Fruit fly (Drosophila melanogaster) ovary, adult (tissue): ENCODE results near the gene Strip.

Experiments used
- CG17801 ChIP-seq: fragments of 200-800 bp; optimal IDR thresholded peaks from 2 replicates; lab custom pipeline; 2019; ENCODE audit warnings: missing biosample characterization, mild to moderate bottlenecking, missing genetic modification characterization, moderate library complexity; ENCODE audit not compliant: partially characterized antibody

Gene Strip

dm6 chr3L:3319992-3320732 lies 8.5 kb downstream of the Strip start:
- no peak for TF ChIP-seq CG17801 (GFP tag; lab: Kevin White, UChicago)

DNA sequence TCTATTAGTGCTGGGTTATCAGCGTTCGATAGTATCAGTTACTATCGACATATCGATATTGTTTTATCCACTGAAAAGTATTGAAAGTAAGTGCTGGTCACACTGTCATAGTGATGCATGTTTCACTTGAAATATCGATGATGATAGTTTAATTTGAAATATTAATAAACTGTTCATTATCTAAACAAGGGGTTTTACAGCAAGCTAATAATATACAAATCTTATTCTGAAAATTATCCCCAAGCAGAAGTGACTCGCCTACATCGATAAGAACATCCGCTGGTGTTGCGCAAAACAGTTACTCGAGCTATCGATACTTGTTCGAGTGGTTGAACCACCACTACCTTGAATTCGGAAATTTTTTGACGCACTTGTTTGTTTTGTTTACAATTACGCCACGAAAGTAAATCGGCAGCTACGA lies 9.4 kb downstream of the Strip start, which contains the start of the genes PIG-C, CG12016 and Dpm2:
Gene PIG-C, minus strand, starts transcription at position 10 of the 421 bp plus-strand sequence.
Gene CG12016, plus strand, starts transcription at position 333 of the 421 bp plus-strand sequence.
Gene Dpm2, plus strand, starts transcription at position 333 of the 421 bp plus-strand sequence.
- TF ChIP-seq CG17801 (GFP tag; lab: Kevin White, UChicago), result peak; percentile 50

DNA sequence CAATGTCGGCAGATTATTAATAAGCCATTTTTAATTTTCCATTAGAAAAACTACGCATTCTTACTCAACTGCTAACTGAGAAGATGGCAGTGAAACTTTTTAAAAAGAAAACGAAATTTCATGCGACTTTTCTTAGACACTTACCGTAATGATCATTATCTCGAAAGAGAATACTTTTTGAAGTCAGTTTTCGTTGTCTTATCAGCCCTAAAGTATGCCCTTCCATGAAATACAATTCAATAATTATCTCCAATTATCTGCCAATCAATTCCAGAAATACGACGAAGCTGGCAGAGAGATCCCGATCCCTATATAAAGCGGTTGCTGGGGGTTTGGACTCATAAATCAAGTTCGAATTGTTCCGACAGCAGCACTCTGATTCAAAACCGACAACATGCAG lies 12.2 kb downstream of the Strip start, which contains the start of gene Drsl5:
Gene Drsl5, plus strand, starts transcription at position 341 of the 400 bp plus-strand sequence.
- TF ChIP-seq CG17801 (GFP tag; lab: Kevin White, UChicago), result no peak

DNA sequence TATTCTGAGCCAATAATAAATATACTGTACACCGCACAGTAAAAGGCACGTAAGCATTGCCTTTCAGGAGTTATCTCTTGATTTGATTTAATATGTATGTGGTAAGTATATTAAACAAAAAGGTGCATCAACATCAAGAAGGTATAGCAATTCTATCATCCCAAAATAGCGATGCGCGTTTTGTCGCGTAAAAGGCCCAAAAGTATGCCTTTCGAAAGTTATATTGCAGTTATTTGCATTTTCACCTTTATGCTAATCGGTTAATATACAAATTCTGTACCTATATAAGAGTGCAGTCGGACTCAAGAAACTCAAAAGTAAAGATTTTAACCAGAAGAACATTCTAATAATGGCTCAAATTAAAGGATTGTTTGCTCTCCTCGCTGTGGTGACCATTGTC lies 13.4 kb downstream of the Strip start, which contains the start of gene Drsl4:
Gene Drsl4, plus strand, starts transcription at position 333 of the 400 bp plus-strand sequence.
- no peak for TF ChIP-seq CG17801 (GFP tag; lab: Kevin White, UChicago)

DNA sequence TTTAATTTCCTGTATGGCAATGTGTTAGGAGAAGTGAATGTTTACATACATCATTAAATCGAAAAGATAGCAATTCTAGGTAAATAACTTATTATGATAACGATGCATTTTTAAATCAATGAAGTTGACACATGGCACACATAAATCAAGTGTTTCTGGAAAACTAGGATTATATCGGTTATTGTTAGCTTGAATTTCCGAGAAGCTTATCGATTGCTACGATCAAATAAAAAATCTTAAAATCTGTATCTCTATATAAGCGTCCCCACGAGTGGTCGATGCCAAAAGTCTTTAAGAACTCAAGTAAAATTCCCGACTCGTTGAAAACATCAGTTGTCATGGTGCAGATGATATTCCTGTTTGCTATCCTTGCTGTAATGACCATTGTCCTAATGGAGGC lies 14.0 kb downstream of the Strip start, which contains the start of gene Drsl3:
Gene Drsl3, plus strand, starts transcription at position 301 of the 400 bp plus-strand sequence.
- TF ChIP-seq CG17801 (GFP tag; lab: Kevin White, UChicago), result no peak

dm6 chr3L:3314049-3314448 lies 14.6 kb downstream of the Strip start, which contains the start of gene Drsl2:
Gene Drsl2 (plus strand): TSS chr3L:3314349.
- TF ChIP-seq CG17801 (GFP tag; lab: Kevin White, UChicago), result no peak

dm6 chr3L:3308676-3309613 lies 19.7 kb downstream of the Strip start:
- no peak for TF ChIP-seq CG17801 (GFP tag; lab: Kevin White, UChicago)

DNA sequence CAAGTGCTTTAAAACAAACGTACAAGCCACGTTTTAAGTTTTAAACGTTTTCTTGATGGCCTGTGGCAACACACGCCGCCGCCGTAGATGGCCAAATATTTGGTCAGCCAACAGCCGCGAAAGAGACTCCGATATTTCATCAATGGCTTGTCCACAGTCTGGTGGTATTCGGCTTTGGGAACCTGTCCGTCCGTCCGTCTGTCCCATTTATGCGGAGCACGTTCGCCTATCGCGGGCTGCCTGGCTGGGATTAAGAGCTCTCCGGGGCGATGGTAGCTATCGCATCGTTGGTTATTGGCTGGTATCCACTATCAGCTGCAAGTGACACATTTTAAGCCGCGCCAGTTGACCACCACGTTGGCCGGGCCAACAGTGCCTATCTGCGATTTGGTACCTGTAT lies 21.1 kb downstream of the Strip start:
- TF ChIP-seq CG17801 (GFP tag; lab: Kevin White, UChicago), result no peak

DNA sequence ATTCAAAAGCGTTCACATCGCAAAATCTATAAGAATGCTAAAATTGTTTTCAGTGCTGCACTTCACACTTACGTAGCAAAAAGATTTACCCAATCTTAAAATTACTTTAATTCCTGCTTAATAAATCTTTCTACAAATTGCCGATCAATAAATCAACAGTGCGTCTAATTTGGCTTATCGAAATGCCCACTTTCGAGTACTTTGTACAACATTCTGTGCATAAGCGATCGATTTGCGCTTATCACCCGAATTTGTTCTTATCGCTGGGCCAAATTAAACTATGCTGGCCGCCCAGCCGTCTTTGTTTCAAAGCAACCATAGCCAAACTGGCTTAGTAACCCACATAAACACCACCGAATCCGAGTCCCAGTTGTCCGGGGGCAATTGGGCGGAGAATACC lies 22.2 kb downstream of the Strip start:
- no peak for TF ChIP-seq CG17801 (GFP tag; lab: Kevin White, UChicago)

- TF ChIP-seq CG17801 (GFP tag; lab: Kevin White, UChicago), result no peak
Observed at dm6 chr3L:3305430-3305829, 23.2 kb downstream of the Strip start.

DNA sequence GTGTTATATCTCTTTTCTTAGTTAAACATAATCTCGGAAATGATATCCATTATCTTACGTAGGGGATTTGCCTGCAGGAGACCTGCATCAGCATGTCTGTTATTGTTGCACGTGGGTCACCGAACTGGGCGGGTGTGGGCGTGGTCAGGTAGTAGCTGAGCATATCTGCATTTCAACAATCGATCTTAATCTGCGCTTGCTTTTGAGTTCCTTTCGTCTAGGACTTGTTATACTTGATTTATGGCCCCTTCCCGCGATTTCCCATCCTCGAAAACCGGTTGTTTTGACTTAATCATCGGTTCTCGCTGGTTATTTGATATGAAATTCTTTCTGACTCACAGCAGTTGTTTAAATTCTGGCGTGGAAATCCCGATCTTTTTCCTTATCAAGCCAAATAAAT lies 23.9 kb downstream of the Strip start:
- no peak for TF ChIP-seq CG17801 (GFP tag; lab: Kevin White, UChicago)

dm6 chr3L:3303534-3304459 lies 24.9 kb downstream of the Strip start, which contains the start of gene ZnT63C:
Gene ZnT63C (plus strand): TSS chr3L:3303708.
- TF ChIP-seq CG17801 (GFP tag; lab: Kevin White, UChicago), result peak; percentile 18

dm6 chr3L:3303087-3303526 lies 25.6 kb downstream of the Strip start, which contains the start of gene CG14968:
Gene CG14968 (minus strand): TSS chr3L:3303112.
- peak; percentile 72 for TF ChIP-seq CG17801 (GFP tag; lab: Kevin White, UChicago)
